Fruit fly (Drosophila melanogaster) whole organism, embryonic: ENCODE data around the gene CG5966.
A peak's percentile ranks its signal among the peaks of the same experiment; 100 is the strongest.

Experiments used
- CG10565 ChIP-seq: fragments of 200-800 bp; sonication (Bioruptor generic); optimal IDR thresholded peaks from 3 replicates; lab custom pipeline; 2016; ENCODE audit warnings: missing biosample characterization, mild to moderate bottlenecking, missing genetic modification characterization
- CG10979 ChIP-seq: fragments of 200-800 bp; sonication (Bioruptor generic); optimal IDR thresholded peaks from 2 replicates; lab custom pipeline; 2018; ENCODE audit warnings: missing biosample characterization, mild to moderate bottlenecking, missing genetic modification characterization, moderate library complexity
- CG11504 ChIP-seq: fragments of 200-800 bp; sonication (Bioruptor generic); optimal IDR thresholded peaks from 3 replicates; lab custom pipeline; 2019; ENCODE audit warnings: missing biosample characterization, mild to moderate bottlenecking, missing genetic modification characterization, moderate library complexity
- CG12659 ChIP-seq: fragments of 200-800 bp; sonication (Bioruptor generic); optimal IDR thresholded peaks from 3 replicates; lab custom pipeline; 2017; ENCODE audit warnings: mild to moderate bottlenecking, missing biosample characterization, missing genetic modification reagents, missing genetic modification characterization
- CG13424 ChIP-seq: fragments of 200-800 bp; sonication (Bioruptor generic); optimal IDR thresholded peaks from 2 replicates; lab custom pipeline; 2019; ENCODE audit warnings: missing biosample characterization, mild to moderate bottlenecking, missing genetic modification characterization, moderate library complexity
- CG13775 ChIP-seq: fragments of 200-800 bp; sonication (Bioruptor generic); optimal IDR thresholded peaks from 3 replicates; lab custom pipeline; 2017; ENCODE audit warnings: missing biosample characterization, mild to moderate bottlenecking, missing genetic modification characterization
- CG17361 ChIP-seq: fragments of 200-800 bp; sonication (Bioruptor generic); IDR thresholded peaks from 3 replicates; pipeline ENCODE4 v1.3.6; 2022; ENCODE audit warnings: missing biosample characterization, missing genetic modification characterization
- CG17829 ChIP-seq: fragments of 200-800 bp; optimal IDR thresholded peaks from 2 replicates; lab custom pipeline; 2019; ENCODE audit warnings: missing biosample characterization, mild to moderate bottlenecking, missing genetic modification characterization, moderate library complexity
- CG30403 ChIP-seq: fragments of 200-800 bp; sonication (Bioruptor generic); optimal IDR thresholded peaks from 3 replicates; lab custom pipeline; 2016; ENCODE audit warnings: missing biosample characterization, missing genetic modification characterization
- CG42726 ChIP-seq: fragments of 200-800 bp; sonication (Bioruptor generic); IDR thresholded peaks from 2 replicates; pipeline ENCODE4 v1.3.6; 2022; ENCODE audit warnings: missing biosample characterization, missing genetic modification characterization; ENCODE audit not compliant: partially characterized antibody
- CG4360 ChIP-seq: fragments of 200-800 bp; sonication (Bioruptor generic); IDR thresholded peaks from 2 replicates; pipeline ENCODE4 v1.3.6; 2022; ENCODE audit warnings: missing biosample characterization, missing genetic modification characterization
- CG4617 ChIP-seq: fragments of 200-800 bp; sonication (Bioruptor generic); optimal IDR thresholded peaks from 3 replicates; lab custom pipeline; 2016; ENCODE audit warnings: missing biosample characterization, missing genetic modification characterization, borderline replicate concordance
- CG6765 ChIP-seq: fragments of 200-800 bp; sonication (Bioruptor generic); optimal IDR thresholded peaks from 3 replicates; lab custom pipeline; 2017; ENCODE audit warnings: missing biosample characterization, mild to moderate bottlenecking, missing genetic modification characterization
- CG7963 ChIP-seq: fragments of 200-800 bp; sonication (Bioruptor generic); IDR thresholded peaks from 3 replicates; pipeline ENCODE4 v1.3.6; 2022; ENCODE audit warnings: missing biosample characterization, missing genetic modification characterization; ENCODE audit not compliant: partially characterized antibody
- CG8388 ChIP-seq: fragments of 200-800 bp; sonication (Bioruptor generic); optimal IDR thresholded peaks from 2 replicates; lab custom pipeline; 2019; ENCODE audit warnings: missing biosample characterization, mild to moderate bottlenecking, missing genetic modification characterization, moderate library complexity
- CG8478 ChIP-seq: fragments of >200 bp; optimal IDR thresholded peaks from 2 replicates; lab custom pipeline; 2018
- CG9727 ChIP-seq: fragments of 200-800 bp; sonication (Bioruptor generic); optimal IDR thresholded peaks from 3 replicates; lab custom pipeline; 2017; ENCODE audit warnings: missing biosample characterization, mild to moderate bottlenecking, missing genetic modification characterization
- CG9932 ChIP-seq: fragments of 200-800 bp; sonication (Bioruptor generic); IDR thresholded peaks from 2 replicates; pipeline ENCODE4 v1.3.6; 2022; ENCODE audit warnings: missing biosample characterization, missing genetic modification characterization
- Dfd ChIP-seq, 2 experiments: fragments of >200 bp; optimal IDR thresholded peaks; 2 replicates each; lab custom pipeline; 2017; ENCODE audit warnings: missing biosample characterization in 2 of 2, missing genetic modification characterization in 2 of 2
- Doc2 ChIP-seq: fragments of 200-800 bp; sonication (Bioruptor generic); IDR thresholded peaks from 2 replicates; pipeline ENCODE4 v1.3.6; 2022; ENCODE audit warnings: missing biosample characterization, missing genetic modification characterization
- HLH54F ChIP-seq: fragments of 200-800 bp; sonication (Bioruptor generic); optimal IDR thresholded peaks from 3 replicates; lab custom pipeline; 2016; ENCODE audit warnings: missing biosample characterization, missing genetic modification characterization
- Hr78 ChIP-seq, 2 experiments: fragments of 200-800 bp in 1 of 2; fragments of >200 bp in 1 of 2; sonication (Bioruptor generic) in 1 of 2; optimal IDR thresholded peaks; 2 replicates each; lab custom pipeline; 2017 to 2019; ENCODE audit warnings: missing biosample characterization in 2 of 2, missing genetic modification characterization in 2 of 2, mild to moderate bottlenecking in 1 of 2, moderate library complexity in 1 of 2
- Hsf ChIP-seq: fragments of 200-800 bp; sonication (Bioruptor generic); optimal IDR thresholded peaks from 3 replicates; lab custom pipeline; 2016; ENCODE audit warnings: missing biosample characterization, missing genetic modification characterization
- Jarid2 ChIP-seq: fragments of 200-800 bp; sonication (Bioruptor generic); optimal IDR thresholded peaks from 3 replicates; lab custom pipeline; 2017; ENCODE audit warnings: mild to moderate bottlenecking, missing biosample characterization, missing genetic modification reagents, missing genetic modification characterization
- MBD-R2 ChIP-seq: fragments of 200-800 bp; sonication (Bioruptor generic); IDR thresholded peaks from 2 replicates; pipeline ENCODE4 v1.3.6; 2022; ENCODE audit warnings: missing biosample characterization, missing genetic modification characterization
- Meics ChIP-seq: fragments of 200-800 bp; sonication (Bioruptor generic); optimal IDR thresholded peaks from 2 replicates; lab custom pipeline; 2017; ENCODE audit warnings: missing biosample characterization, mild to moderate bottlenecking, missing genetic modification characterization
- Nf-YB ChIP-seq: fragments of 200-800 bp; sonication (Bioruptor generic); optimal IDR thresholded peaks from 3 replicates; lab custom pipeline; 2019; ENCODE audit warnings: missing biosample characterization, mild to moderate bottlenecking, missing genetic modification characterization, moderate library complexity
- Opbp ChIP-seq: fragments of 200-800 bp; sonication (Bioruptor generic); IDR thresholded peaks from 3 replicates; pipeline ENCODE4 v1.3.6; 2022; ENCODE audit warnings: missing biosample characterization, missing genetic modification characterization; ENCODE audit not compliant: partially characterized antibody
- Sry-β ChIP-seq: fragments of 200-800 bp; sonication (Bioruptor generic); optimal IDR thresholded peaks from 2 replicates; lab custom pipeline; 2018; ENCODE audit warnings: missing biosample characterization, mild to moderate bottlenecking, missing genetic modification characterization, moderate library complexity
- Xbp1 ChIP-seq: fragments of 200-800 bp; sonication (Bioruptor generic); optimal IDR thresholded peaks from 3 replicates; lab custom pipeline; 2016; ENCODE audit warnings: missing biosample characterization, mild to moderate bottlenecking, missing genetic modification characterization
- amos ChIP-seq: fragments of 200-800 bp; sonication (Bioruptor generic); IDR thresholded peaks from 2 replicates; pipeline ENCODE4 v1.3.6; 2022; ENCODE audit warnings: missing biosample characterization, missing genetic modification characterization; ENCODE audit not compliant: partially characterized antibody
- chinmo ChIP-seq: fragments of 200-800 bp; sonication (Bioruptor generic); IDR thresholded peaks from 4 replicates; pipeline ENCODE4 v1.3.6; 2022; ENCODE audit warnings: missing biosample characterization, missing genetic modification characterization; ENCODE audit not compliant: partially characterized antibody
- crp ChIP-seq, 2 experiments: fragments of 200-800 bp; sonication (Bioruptor generic); optimal IDR thresholded peaks; 2 replicates in 1 of 2; 3 replicates in 1 of 2; lab custom pipeline; 2017; ENCODE audit warnings: missing biosample characterization in 2 of 2, missing genetic modification characterization in 2 of 2, mild to moderate bottlenecking in 1 of 2, moderate library complexity in 1 of 2
- danr ChIP-seq: fragments of 200-800 bp; sonication (Bioruptor generic); IDR thresholded peaks from 2 replicates; pipeline ENCODE4 v1.3.6; 2022; ENCODE audit warnings: missing biosample characterization, missing genetic modification characterization
- esg ChIP-seq: fragments of 200-800 bp; sonication (Bioruptor generic); conservative IDR thresholded peaks from 2 replicates; pipeline ENCODE4 v1.3.6; 2022; ENCODE audit warnings: missing biosample characterization, missing genetic modification characterization
- gsb-n ChIP-seq: fragments of 200-800 bp; sonication (Bioruptor generic); optimal IDR thresholded peaks from 3 replicates; lab custom pipeline; 2018; ENCODE audit warnings: missing biosample characterization, mild to moderate bottlenecking, missing genetic modification characterization
- kay ChIP-seq: fragments of 200-800 bp; sonication (Bioruptor generic); optimal IDR thresholded peaks from 2 replicates; lab custom pipeline; 2016; ENCODE audit warnings: missing biosample characterization, missing genetic modification characterization
- ken ChIP-seq: fragments of 200-800 bp; sonication (Bioruptor generic); IDR thresholded peaks from 3 replicates; pipeline ENCODE4 v1.3.6; 2022; ENCODE audit warnings: missing biosample characterization, missing genetic modification characterization
- mam ChIP-seq: fragments of 200-800 bp; sonication (Bioruptor generic); optimal IDR thresholded peaks from 3 replicates; lab custom pipeline; 2016; ENCODE audit warnings: missing biosample characterization, missing genetic modification characterization
- nmo ChIP-seq: fragments of 200-800 bp; sonication (Bioruptor generic); optimal IDR thresholded peaks from 2 replicates; lab custom pipeline; 2018; ENCODE audit warnings: missing biosample characterization, mild to moderate bottlenecking, missing genetic modification characterization, moderate library complexity
- sd ChIP-seq: fragments of 200-800 bp; sonication (Bioruptor generic); optimal IDR thresholded peaks from 3 replicates; lab custom pipeline; 2018; ENCODE audit warnings: missing biosample characterization, mild to moderate bottlenecking, missing genetic modification characterization, moderate library complexity
- sens ChIP-seq: fragments of 200-800 bp; sonication (Bioruptor generic); peaks from one replicate; lab custom pipeline; 2016; ENCODE audit warnings: missing biosample characterization, missing genetic modification characterization
- sqz ChIP-seq: fragments of 200-800 bp; sonication (Bioruptor generic); optimal IDR thresholded peaks from 3 replicates; lab custom pipeline; 2018; ENCODE audit warnings: missing biosample characterization, mild to moderate bottlenecking, missing genetic modification characterization
- tin ChIP-seq: fragments of 200-800 bp; sonication (Bioruptor generic); optimal IDR thresholded peaks from 3 replicates; lab custom pipeline; 2016; ENCODE audit warnings: missing biosample characterization, missing genetic modification characterization
- wdn ChIP-seq: fragments of 200-800 bp; sonication (Bioruptor generic); IDR thresholded peaks from 2 replicates; pipeline ENCODE4 v1.3.6; 2022; ENCODE audit warnings: missing biosample characterization, missing genetic modification characterization
- wor ChIP-seq: fragments of 200-800 bp; sonication (Bioruptor generic); IDR thresholded peaks from 2 replicates; pipeline ENCODE4 v1.3.6; 2022; ENCODE audit warnings: missing biosample characterization, missing genetic modification characterization
- zen ChIP-seq: fragments of 200-800 bp; sonication (Bioruptor generic); optimal IDR thresholded peaks from 3 replicates; lab custom pipeline; 2018; ENCODE audit warnings: missing biosample characterization, mild to moderate bottlenecking, missing genetic modification characterization, moderate library complexity

The CG5966 gene

dm6 chrX:5965517-5966397, 22.8 kb upstream of the CG5966 start, which contains the start of gene Grip (continued):
- TF ChIP-seq CG30403 (GFP tag; lab: Kevin White, UChicago) (peak; percentile 53), CG13424 (peak; percentile 54), Meics (peak; percentile 26), CG8478 (lab: Kevin White, UChicago) (no peak), HLH54F (GFP tag; lab: Kevin White, UChicago) (no peak), wor (no peak), CG6765 (GFP tag; lab: Kevin White, UChicago) (no peak), sd (no peak), chinmo (GFP tag; lab: Robert Waterston, UW) (0 out of 4 replicates have a peak, but pooled peaks have one; percentile 11), CG10979 (tag; lab: Kevin White, UChicago) (peak; percentile 53), kay (GFP tag; lab: Kevin White, UChicago) (peak; percentile 73), CG10565 (GFP tag; lab: Kevin White, UChicago) (no peak), mam (GFP tag; lab: Kevin White, UChicago) (no peak), CG4360 (GFP tag; lab: Robert Waterston, UW) (no peak), esg (GFP tag; lab: Robert Waterston, UW) (0 out of 2 replicates have a peak, but pooled peaks have one; percentile 8), Hr78 (GFP tag; optimal IDR thresholded peaks at IDR 0.05; lab: Kevin White, UChicago) (peak in 1 of 2 experiments; percentile 14), CG12659 (GFP tag; lab: Kevin White, UChicago) (peak; percentile 38), danr (GFP tag; lab: Robert Waterston, UW) (no peak), sqz (GFP tag; lab: Kevin White, UChicago) (no peak), amos (GFP tag; lab: Robert Waterston, UW) (peak; percentile 55), gsb-n (tag; lab: Kevin White, UChicago) (peak; percentile 18), sens (GFP tag; lab: Kevin White, UChicago) (peak; percentile 43), nmo (GFP tag; lab: Kevin White, UChicago) (peak; percentile 67), CG11504 (tag; lab: Kevin White, UChicago) (peak; percentile 80), CG8388 (GFP tag; lab: Kevin White, UChicago) (peak; percentile 30), CG7963 (0 out of 3 replicates have a peak, but pooled peaks have one; percentile 30), CG42726 (peak; percentile 54; the same call in 1 of the 2 replicates), wdn (GFP tag; lab: Robert Waterston, UW) (no peak), ken (GFP tag; lab: Robert Waterston, UW) (no peak), MBD-R2 (GFP tag; lab: Robert Waterston, UW) (no peak), Xbp1 (peak; percentile 27), CG17361 (GFP tag; lab: Robert Waterston, UW) (peak; percentile 73), zen (tag; lab: Kevin White, UChicago) (peak; percentile 1), CG4617 (GFP tag; lab: Kevin White, UChicago) (no peak), Nf-YB (GFP tag; lab: Kevin White, UChicago) (peak; percentile 28), CG9932 (GFP tag; lab: Robert Waterston, UW) (peak; percentile 46), CG13775 (GFP tag; lab: Kevin White, UChicago) (peak; percentile 64), Sry-β (GFP tag; lab: Kevin White, UChicago) (no peak), Hsf (GFP tag; lab: Kevin White, UChicago) (no peak), Doc2 (no peak), Opbp (GFP tag; lab: Robert Waterston, UW) (peak; percentile 31; the same call in 2 of the 3 replicates), Dfd (GFP tag; optimal IDR thresholded peaks at IDR 0.05; lab: Kevin White, UChicago) (no peak), CG17829 (tag; lab: Kevin White, UChicago) (peak; percentile 50), tin (GFP tag; lab: Kevin White, UChicago) (peak; percentile 5), CG9727 (GFP tag; lab: Kevin White, UChicago) (peak; percentile 60), crp (GFP tag; optimal IDR thresholded peaks at IDR 0.05; lab: Kevin White, UChicago) (peak in 1 of 2 experiments; percentile 56), Jarid2 (GFP tag; lab: Kevin White, UChicago) (peak; percentile 62)
